Worm (Caenorhabditis elegans): Measurements from ENCODE around the gene F42G2.5.

- TF ChIP-seq sea-1 (GFP tag; conservative IDR thresholded peaks at IDR 0.05) = no peak
- TF ChIP-seq flt-1 (GFP tag; IDR thresholded peaks at IDR 0.05) = no peak
- no peak for TF ChIP-seq ama-1 (optimal IDR thresholded peaks at IDR 0.05)
- TF ChIP-seq hnd-1 (tag; optimal IDR thresholded peaks at IDR 0.05) = no peak
- no peak for TF ChIP-seq tra-4 (tag; optimal IDR thresholded peaks at IDR 0.05)
- no peak for TF ChIP-seq pes-1 (GFP tag; IDR thresholded peaks at IDR 0.05)
- no peak for TF ChIP-seq aly-1 (tag; optimal IDR thresholded peaks at IDR 0.05)
- no peak for TF ChIP-seq scrt-1 (GFP tag; IDR thresholded peaks at IDR 0.05)
- TF ChIP-seq tbx-37 (GFP tag; conservative IDR thresholded peaks at IDR 0.05) = no peak
- no peak for TF ChIP-seq ceh-13 (GFP tag; optimal IDR thresholded peaks at IDR 0.05)
- TF ChIP-seq B0310.2 (tag; optimal IDR thresholded peaks at IDR 0.05) = no peak
- TF ChIP-seq ets-7 (tag; optimal IDR thresholded peaks at IDR 0.05) = no peak
- no peak for TF ChIP-seq F13C5.2 (tag; optimal IDR thresholded peaks at IDR 0.05)
Measured at ce11 chrII:2421905-2422304, 4.1 kb upstream of the F42G2.5 start, which contains the start of gene F42G2.2.
